Fruit fly (Drosophila melanogaster) whole organism, prepupa: Measurements from ENCODE around the gene CG34260.

Experiments used
- Blimp-1 ChIP-seq: fragments of 200-800 bp; sonication (Bioruptor generic); optimal IDR thresholded peaks from 3 replicates; lab custom pipeline; 2017; ENCODE audit warnings: missing biosample characterization, missing genetic modification characterization, mild to moderate bottlenecking, moderate library complexity, missing genetic modification reagents
- CG10631 ChIP-seq: fragments of 200-800 bp; sonication (Bioruptor generic); optimal IDR thresholded peaks from 2 replicates; lab custom pipeline; 2016; ENCODE audit warnings: missing biosample characterization, missing genetic modification characterization
- CG11294 ChIP-seq: fragments of 200-800 bp; sonication (Bioruptor generic); IDR thresholded peaks from 2 replicates; pipeline ENCODE4 v1.3.6; 2022; ENCODE audit warnings: missing biosample characterization, missing genetic modification characterization
- CG11902 ChIP-seq: fragments of 200-800 bp; sonication (Bioruptor generic); optimal IDR thresholded peaks from 3 replicates; lab custom pipeline; 2016; ENCODE audit warnings: missing biosample characterization, missing genetic modification characterization
- CG15336 ChIP-seq: fragments of 200-800 bp; sonication (Bioruptor generic); IDR thresholded peaks from 2 replicates; pipeline ENCODE4 v1.3.6; 2022; ENCODE audit warnings: missing biosample characterization, missing genetic modification characterization
- CG1621 ChIP-seq: fragments of 200-800 bp; sonication (Bioruptor generic); optimal IDR thresholded peaks from 3 replicates; lab custom pipeline; 2018; ENCODE audit warnings: missing biosample characterization, mild to moderate bottlenecking, missing genetic modification characterization
- CG31627 ChIP-seq: fragments of 200-800 bp; sonication (Bioruptor generic); optimal IDR thresholded peaks from 3 replicates; lab custom pipeline; 2016; ENCODE audit warnings: missing biosample characterization, missing genetic modification characterization
- CG32006 ChIP-seq: fragments of 200-800 bp; sonication (Bioruptor generic); optimal IDR thresholded peaks from 3 replicates; lab custom pipeline; 2017; ENCODE audit warnings: missing biosample characterization, mild to moderate bottlenecking, missing genetic modification characterization
- CG34406 ChIP-seq: fragments of 200-800 bp; sonication (Bioruptor generic); optimal IDR thresholded peaks from 3 replicates; lab custom pipeline; 2016; ENCODE audit warnings: missing biosample characterization, missing genetic modification characterization
- CG4318 ChIP-seq: fragments of 200-800 bp; sonication (Bioruptor generic); optimal IDR thresholded peaks from 3 replicates; lab custom pipeline; 2017; ENCODE audit warnings: missing biosample characterization, mild to moderate bottlenecking, missing genetic modification characterization
- CG6854 ChIP-seq: fragments of 200-800 bp; sonication (Bioruptor generic); optimal IDR thresholded peaks from 2 replicates; lab custom pipeline; 2017; ENCODE audit warnings: missing biosample characterization, mild to moderate bottlenecking, missing genetic modification characterization
- CG8632 ChIP-seq: fragments of 200-800 bp; sonication (Bioruptor generic); optimal IDR thresholded peaks from 3 replicates; lab custom pipeline; 2016; ENCODE audit warnings: missing biosample characterization, missing genetic modification characterization
- CG9139 ChIP-seq: fragments of 200-800 bp; sonication (Bioruptor generic); optimal IDR thresholded peaks from 3 replicates; lab custom pipeline; 2017; ENCODE audit warnings: missing biosample characterization, mild to moderate bottlenecking, missing genetic modification characterization
- Eip93F ChIP-seq: fragments of 200-800 bp; sonication (Bioruptor generic); optimal IDR thresholded peaks from 2 replicates; lab custom pipeline; 2016; ENCODE audit warnings: missing biosample characterization, mild to moderate bottlenecking, missing genetic modification characterization
- Hr39 ChIP-seq: fragments of 200-800 bp; sonication (Bioruptor generic); optimal IDR thresholded peaks from 2 replicates; lab custom pipeline; 2016; ENCODE audit warnings: missing biosample characterization, missing genetic modification characterization
- Lpt ChIP-seq: fragments of 200-800 bp; sonication (Bioruptor generic); optimal IDR thresholded peaks from 3 replicates; lab custom pipeline; 2016; ENCODE audit warnings: missing biosample characterization, missing genetic modification characterization
- OdsH ChIP-seq: fragments of 200-800 bp; sonication (Bioruptor generic); optimal IDR thresholded peaks from 3 replicates; lab custom pipeline; 2016; ENCODE audit warnings: missing biosample characterization, missing genetic modification characterization
- Smox ChIP-seq: fragments of 200-800 bp; sonication (Bioruptor generic); optimal IDR thresholded peaks from 3 replicates; lab custom pipeline; 2016; ENCODE audit warnings: missing biosample characterization, missing genetic modification characterization
- Sox14 ChIP-seq: fragments of 200-800 bp; sonication (Bioruptor generic); optimal IDR thresholded peaks from 3 replicates; lab custom pipeline; 2016; ENCODE audit warnings: missing biosample characterization, missing genetic modification characterization
- cyc ChIP-seq: fragments of 200-800 bp; sonication (Bioruptor generic); optimal IDR thresholded peaks from 3 replicates; lab custom pipeline; 2016; ENCODE audit warnings: missing biosample characterization, missing genetic modification characterization
- dac ChIP-seq: fragments of 200-800 bp; sonication (Bioruptor generic); optimal IDR thresholded peaks from 2 replicates; lab custom pipeline; 2017; ENCODE audit warnings: missing biosample characterization, mild to moderate bottlenecking, missing genetic modification characterization
- eg ChIP-seq: fragments of 200-800 bp; sonication (Bioruptor generic); IDR thresholded peaks from 3 replicates; pipeline ENCODE4 v1.3.6; 2022; ENCODE audit warnings: missing biosample characterization, missing genetic modification characterization
- esn ChIP-seq: fragments of 200-800 bp; sonication (Bioruptor generic); optimal IDR thresholded peaks from 2 replicates; lab custom pipeline; 2016; ENCODE audit warnings: missing biosample characterization, mild to moderate bottlenecking, missing genetic modification characterization, moderate library complexity
- fd59A ChIP-seq: fragments of 200-800 bp; sonication (Bioruptor generic); optimal IDR thresholded peaks from 2 replicates; lab custom pipeline; 2017; ENCODE audit warnings: missing biosample characterization, mild to moderate bottlenecking, missing genetic modification characterization, missing genetic modification reagents
- net ChIP-seq: fragments of 200-800 bp; sonication (Bioruptor generic); optimal IDR thresholded peaks from 3 replicates; lab custom pipeline; 2016; ENCODE audit warnings: missing biosample characterization, missing genetic modification characterization
- spab ChIP-seq: fragments of 200-800 bp; sonication (Bioruptor generic); optimal IDR thresholded peaks from 2 replicates; lab custom pipeline; 2017; ENCODE audit warnings: missing biosample characterization, mild to moderate bottlenecking, missing genetic modification characterization, missing genetic modification reagents
- ss ChIP-seq, 2 experiments: fragments of 200-800 bp; sonication (Bioruptor generic); optimal IDR thresholded peaks; 2 replicates in 1 of 2; 3 replicates in 1 of 2; lab custom pipeline; 2017 to 2018; ENCODE audit warnings: mild to moderate bottlenecking in 2 of 2, missing biosample characterization in 2 of 2, missing genetic modification characterization in 2 of 2, moderate library complexity in 1 of 2

CG34260 gene

DNA sequence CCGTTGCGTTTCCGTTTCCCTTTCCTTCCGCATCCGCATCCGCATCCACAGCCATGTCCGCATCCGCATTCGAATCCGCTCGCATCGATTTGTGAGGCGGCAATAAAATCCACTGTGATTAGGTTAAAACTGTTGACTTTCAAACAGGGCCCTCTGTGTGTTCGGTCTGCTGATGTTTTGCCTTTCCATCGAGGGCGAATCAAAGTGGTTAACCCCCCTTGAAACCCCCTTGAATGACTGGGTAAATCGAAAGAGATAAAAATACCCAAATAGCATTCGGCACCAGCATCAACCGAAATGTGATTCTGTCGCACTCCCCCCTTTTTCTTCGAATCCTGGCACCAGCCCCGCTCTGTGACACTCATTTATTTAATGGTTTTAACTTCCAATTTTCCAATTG, 39.1 kb downstream of the CG34260 start:
- TF ChIP-seq CG9139 (GFP tag; lab: Kevin White, UChicago) (no peak), Smox (GFP tag; lab: Kevin White, UChicago) (no peak), Lpt (GFP tag; lab: Kevin White, UChicago) (no peak), cyc (GFP tag; lab: Kevin White, UChicago) (no peak), CG4318 (no peak), CG1621 (tag; lab: Kevin White, UChicago) (no peak), CG11294 (GFP tag; lab: Robert Waterston, UW) (no peak), ss (GFP tag; optimal IDR thresholded peaks at IDR 0.05; lab: Kevin White, UChicago) (no peak), CG11902 (GFP tag; lab: Kevin White, UChicago) (no peak), Blimp-1 (GFP tag; lab: Kevin White, UChicago) (no peak), CG34406 (no peak), Sox14 (GFP tag; lab: Kevin White, UChicago) (no peak)

DNA sequence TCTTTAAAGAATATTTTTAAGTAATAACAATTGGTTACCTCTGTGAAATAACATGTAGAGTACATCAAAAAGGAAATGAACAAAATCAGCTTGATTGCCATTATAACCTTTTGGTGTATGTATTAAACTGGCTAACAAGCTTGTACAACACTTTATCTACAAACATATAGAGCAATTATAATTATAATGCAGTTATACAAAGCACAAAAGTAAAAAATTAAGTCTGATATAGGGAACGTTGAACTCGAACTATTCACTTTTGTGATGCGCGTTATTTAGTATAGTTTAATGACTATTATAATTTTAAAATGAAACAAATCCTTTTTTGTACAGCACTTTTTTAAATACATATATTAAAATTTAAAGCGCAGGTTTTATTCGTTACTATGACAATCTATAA, 41.7 kb downstream of the CG34260 start, which contains the start of gene CG33912:
Gene CG33912, minus strand, starts transcription at position 101 of the 400 bp plus-strand sequence.
- no peak for TF ChIP-seq net (GFP tag; lab: Kevin White, UChicago)
- TF ChIP-seq esn (GFP tag; lab: Kevin White, UChicago): no peak
- TF ChIP-seq fd59A: no peak
- TF ChIP-seq eg (GFP tag; lab: Robert Waterston, UW): no peak
- TF ChIP-seq ss (GFP tag; optimal IDR thresholded peaks at IDR 0.05; lab: Kevin White, UChicago): no peak
- TF ChIP-seq OdsH (GFP tag; lab: Kevin White, UChicago): no peak
- no peak for TF ChIP-seq CG15336 (GFP tag; lab: Robert Waterston, UW)
- TF ChIP-seq Eip93F (GFP tag; lab: Kevin White, UChicago): no peak
- no peak for TF ChIP-seq cyc (GFP tag; lab: Kevin White, UChicago)

DNA sequence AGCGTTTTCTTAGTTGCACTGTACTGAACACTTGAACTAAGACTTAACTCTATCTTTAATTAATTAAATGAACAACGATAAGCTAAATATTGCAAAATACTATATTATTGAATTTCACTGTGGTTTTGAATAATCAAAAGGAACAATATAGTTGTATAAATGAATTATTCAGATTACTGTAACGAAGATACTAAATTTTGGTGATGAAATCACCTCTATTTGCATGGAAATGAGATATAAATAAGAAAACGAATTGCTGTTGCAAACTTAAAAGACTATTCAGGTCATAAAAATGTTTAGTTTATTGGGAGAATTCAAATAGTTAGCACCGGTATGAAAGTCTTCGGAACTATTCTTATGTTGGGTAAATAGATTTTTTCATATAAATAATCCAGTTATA, 44.7 kb downstream of the CG34260 start, which contains the start of gene CG43251:
Gene CG43251, plus strand, starts transcription at position 301 of the 400 bp plus-strand sequence.
- TF ChIP-seq Blimp-1 (GFP tag; lab: Kevin White, UChicago) (no peak), Smox (GFP tag; lab: Kevin White, UChicago) (no peak), CG10631 (GFP tag; lab: Kevin White, UChicago) (no peak), Hr39 (no peak), CG32006 (GFP tag; lab: Kevin White, UChicago) (no peak), CG34406 (no peak), CG6854 (GFP tag; lab: Kevin White, UChicago) (no peak), fd59A (no peak)

DNA sequence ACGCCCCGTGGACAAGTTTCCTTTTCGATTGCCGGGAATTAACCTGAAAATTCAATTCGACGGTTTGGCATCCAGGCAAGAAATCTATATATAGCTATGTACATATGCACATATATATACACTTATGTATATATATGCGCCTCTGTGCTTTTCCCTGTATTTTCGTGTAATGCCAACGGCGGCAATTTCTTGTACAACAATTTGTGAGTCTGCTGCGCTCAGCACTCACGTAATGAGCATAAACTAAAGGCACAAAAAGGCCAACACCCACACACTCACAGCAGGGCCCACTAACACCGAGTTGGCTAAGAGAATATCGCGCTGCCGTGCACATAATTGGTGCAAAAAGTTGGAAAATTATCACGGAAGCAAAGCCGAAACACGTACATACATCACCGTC, 47.6 kb downstream of the CG34260 start:
- TF ChIP-seq Blimp-1 (GFP tag; lab: Kevin White, UChicago) (no peak), CG8632 (GFP tag; lab: Kevin White, UChicago) (no peak), spab (GFP tag; lab: Kevin White, UChicago) (no peak), CG31627 (GFP tag; lab: Kevin White, UChicago) (no peak), dac (GFP tag; lab: Kevin White, UChicago) (no peak), CG10631 (GFP tag; lab: Kevin White, UChicago) (no peak)
